Worm (Caenorhabditis elegans) whole organism, L4/young adult: ENCODE results near the gene wdr-62.

Experiments
- W03F9.2 ChIP-seq: fragments of 150-350 bp; optimal IDR thresholded peaks from 2 replicates; lab custom pipeline; 2014; ENCODE audit warnings: missing biosample characterization, missing genetic modification characterization
- dao-5 ChIP-seq: sonication (generic microtip); optimal IDR thresholded peaks from 2 replicates; lab custom pipeline; 2016; ENCODE audit warnings: missing genotype, missing genetic modification characterization, moderate library complexity, missing compliant biosample characterization
- him-1 ChIP-seq: sonication (generic microtip); optimal IDR thresholded peaks from 2 replicates; lab custom pipeline; 2016; ENCODE audit warnings: missing genotype, missing genetic modification reagents, missing genetic modification characterization, missing compliant biosample characterization

ce11 chrV:9483738-9484256 lies 39.9 kb downstream of the wdr-62 start, which contains the start of gene K06A4.2:
- TF ChIP-seq him-1 (tag; lab: Kevin White, UChicago) = no peak
- TF ChIP-seq W03F9.2 (tag; lab: Kevin White, UChicago) = no peak
- no peak for TF ChIP-seq dao-5 (tag; lab: Kevin White, UChicago)
